Worm (Caenorhabditis elegans) whole organism, mixed stage, embryonic: ENCODE data around the gene elc-2.
A peak's percentile ranks its signal among the peaks of the same experiment; 100 is the strongest.

Experiments
- M03D4.4 ChIP-seq: sonication (generic microtip); optimal IDR thresholded peaks from 2 replicates; lab custom pipeline; 2017; ENCODE audit warnings: mild to moderate bottlenecking, missing genetic modification characterization, missing compliant biosample characterization
- blmp-1 ChIP-seq: fragments of 150-350 bp; optimal IDR thresholded peaks from 2 replicates; lab custom pipeline; 2014; ENCODE audit warnings: missing biosample characterization, missing genetic modification characterization
- ceh-39 ChIP-seq: fragments of 150-350 bp; optimal IDR thresholded peaks from 2 replicates; lab custom pipeline; 2014; ENCODE audit warnings: missing biosample characterization, missing genetic modification characterization
- ceh-43 ChIP-seq: fragments of 200-800 bp; sonication (Bioruptor generic); optimal IDR thresholded peaks from 2 replicates; lab custom pipeline; 2018; ENCODE audit warnings: mild to moderate bottlenecking, missing genetic modification characterization, moderate library complexity, missing compliant biosample characterization
- ceh-83 ChIP-seq: fragments of 200-800 bp; sonication (Bioruptor generic); optimal IDR thresholded peaks from 2 replicates; lab custom pipeline; 2018; ENCODE audit warnings: mild to moderate bottlenecking, missing genetic modification characterization, missing compliant biosample characterization
- ces-1 ChIP-seq: fragments of 150-350 bp; optimal IDR thresholded peaks from 2 replicates; lab custom pipeline; 2014; ENCODE audit warnings: missing biosample characterization, missing genetic modification reagents, missing genetic modification characterization
- cnd-1 ChIP-seq: fragments of 200-800 bp; sonication (Bioruptor generic); optimal IDR thresholded peaks from 2 replicates; lab custom pipeline; 2018; ENCODE audit warnings: mild to moderate bottlenecking, missing genetic modification characterization, missing compliant biosample characterization
- drap-1 ChIP-seq: fragments of 200-800 bp; sonication (Bioruptor generic); optimal IDR thresholded peaks from 3 replicates; lab custom pipeline; 2018; ENCODE audit warnings: mild to moderate bottlenecking, missing genetic modification characterization, missing compliant biosample characterization
- elt-1 ChIP-seq: sonication (generic microtip); optimal IDR thresholded peaks from 2 replicates; lab custom pipeline; 2017; ENCODE audit warnings: missing genetic modification characterization, mild to moderate bottlenecking, missing compliant biosample characterization, antibody characterized with exemption, moderate library complexity, borderline replicate concordance; ENCODE audit not compliant: insufficient read depth
- elt-3 ChIP-seq: fragments of 150-350 bp; optimal IDR thresholded peaks from 2 replicates; lab custom pipeline; 2014; ENCODE audit warnings: missing biosample characterization, missing genetic modification characterization
- flh-1 ChIP-seq: fragments of 200-800 bp; sonication (Bioruptor generic); optimal IDR thresholded peaks from 2 replicates; lab custom pipeline; 2018; ENCODE audit warnings: mild to moderate bottlenecking, missing genetic modification characterization, moderate library complexity, missing compliant biosample characterization
- ham-2 ChIP-seq: fragments of 200-800 bp; sonication (Bioruptor generic); optimal IDR thresholded peaks from 2 replicates; lab custom pipeline; 2018; ENCODE audit warnings: mild to moderate bottlenecking, missing genetic modification characterization, missing compliant biosample characterization
- lin-13 ChIP-seq: fragments of 150-350 bp; optimal IDR thresholded peaks from 2 replicates; lab custom pipeline; 2014; ENCODE audit warnings: missing biosample characterization, missing genetic modification characterization
- lin-32 ChIP-seq: fragments of 200-800 bp; sonication (Bioruptor generic); optimal IDR thresholded peaks from 2 replicates; lab custom pipeline; 2018; ENCODE audit warnings: mild to moderate bottlenecking, missing genetic modification characterization, missing compliant biosample characterization
- lsy-2 ChIP-seq: fragments of 150-350 bp; optimal IDR thresholded peaks from 2 replicates; lab custom pipeline; 2014; ENCODE audit warnings: missing biosample characterization, missing genetic modification characterization
- mab-5 ChIP-seq: fragments of 150-350 bp; optimal IDR thresholded peaks from 2 replicates; lab custom pipeline; 2014; ENCODE audit warnings: missing biosample characterization, missing genetic modification characterization
- mep-1 ChIP-seq: fragments of 150-350 bp; optimal IDR thresholded peaks from 2 replicates; lab custom pipeline; 2017; ENCODE audit warnings: missing biosample characterization, missing genetic modification reagents, missing genetic modification characterization, inconsistent platforms
- mls-2 ChIP-seq: sonication (generic microtip); optimal IDR thresholded peaks from 2 replicates; lab custom pipeline; 2016; ENCODE audit warnings: mild to moderate bottlenecking, missing genetic modification characterization, moderate library complexity, missing compliant biosample characterization
- nhr-12 ChIP-seq: fragments of 150-350 bp; optimal IDR thresholded peaks from 2 replicates; lab custom pipeline; 2014; ENCODE audit warnings: missing biosample characterization, missing genetic modification characterization
- nhr-2 ChIP-seq: fragments of 150-350 bp; optimal IDR thresholded peaks from 2 replicates; lab custom pipeline; 2014; ENCODE audit warnings: missing biosample characterization, missing genetic modification characterization
- nhr-237 ChIP-seq: fragments of 150-350 bp; optimal IDR thresholded peaks from 2 replicates; lab custom pipeline; 2014; ENCODE audit warnings: missing biosample characterization, missing genetic modification characterization
- nhr-28 ChIP-seq: fragments of 150-350 bp; optimal IDR thresholded peaks from 2 replicates; lab custom pipeline; 2014; ENCODE audit warnings: missing biosample characterization, missing genetic modification characterization
- pha-4 ChIP-seq: fragments of 150-350 bp; optimal IDR thresholded peaks from 2 replicates; lab custom pipeline; 2018; ENCODE audit warnings: missing biosample characterization, missing genetic modification reagents, missing genetic modification characterization
- sem-2 ChIP-seq: fragments of 200-800 bp; sonication (Bioruptor generic); optimal IDR thresholded peaks from 2 replicates; lab custom pipeline; 2018; ENCODE audit warnings: mild to moderate bottlenecking, missing genetic modification characterization, missing compliant biosample characterization
- snpc-4 ChIP-seq: fragments of 150-350 bp; optimal IDR thresholded peaks from 2 replicates; lab custom pipeline; 2014; ENCODE audit warnings: missing biosample characterization, missing genetic modification characterization
- sptf-1 ChIP-seq: sonication (generic microtip); optimal IDR thresholded peaks from 2 replicates; lab custom pipeline; 2017; ENCODE audit warnings: mild to moderate bottlenecking, missing genetic modification characterization, moderate library complexity, missing compliant biosample characterization
- tbx-8 ChIP-seq: fragments of 200-800 bp; sonication (Bioruptor generic); optimal IDR thresholded peaks from 2 replicates; lab custom pipeline; 2018; ENCODE audit warnings: mild to moderate bottlenecking, missing genetic modification characterization, moderate library complexity, missing compliant biosample characterization
- unc-39 ChIP-seq: fragments of 150-350 bp; optimal IDR thresholded peaks from 2 replicates; lab custom pipeline; 2014; ENCODE audit warnings: missing biosample characterization, missing genetic modification characterization
- unc-62 ChIP-seq: fragments of 150-350 bp; optimal IDR thresholded peaks from 2 replicates; lab custom pipeline; 2014; ENCODE audit warnings: missing biosample characterization, missing genetic modification reagents, missing genetic modification characterization
- ztf-11 ChIP-seq: fragments of 150-350 bp; optimal IDR thresholded peaks from 2 replicates; lab custom pipeline; 2014; ENCODE audit warnings: missing biosample characterization, missing genetic modification characterization

Gene elc-2

ce11 chrX:1816106-1816505, 38.2 kb upstream of the elc-2 start, which contains the start of gene C14E2.7:
Gene C14E2.7 (plus strand): TSS chrX:1816406.
- no peak for TF ChIP-seq ztf-11 (tag; lab: Kevin White, UChicago)
- TF ChIP-seq tbx-8 = no peak
- TF ChIP-seq ces-1 (GFP tag; lab: Kevin White, UChicago) = no peak
- no peak for TF ChIP-seq pha-4

- TF ChIP-seq nhr-28 (tag; lab: Kevin White, UChicago) (no peak), ces-1 (GFP tag; lab: Kevin White, UChicago) (no peak), lin-13 (no peak), tbx-8 (no peak), ztf-11 (tag; lab: Kevin White, UChicago) (no peak), cnd-1 (no peak), sptf-1 (tag; lab: Kevin White, UChicago) (no peak), nhr-12 (tag; lab: Kevin White, UChicago) (no peak), blmp-1 (no peak), lsy-2 (tag; lab: Kevin White, UChicago) (no peak), M03D4.4 (tag; lab: Kevin White, UChicago) (no peak), mls-2 (no peak)
Observed at ce11 chrX:1811436-1811835, 33.5 kb upstream of the elc-2 start, which contains the start of gene C14E2.3. Gene C14E2.3 (minus strand): TSS chrX:1811536.

- TF ChIP-seq lin-32 (peak; percentile 87), cnd-1 (peak; percentile 94), elt-3 (tag; lab: Kevin White, UChicago) (no peak)
Observed at ce11 chrX:1800980-1801506, 23.2 kb upstream of the elc-2 start, which contains the start of gene C14E2.11. Gene C14E2.11 (plus strand): TSS chrX:1801456.

ce11 chrX:1798543-1798942, 20.7 kb upstream of the elc-2 start:
- TF ChIP-seq lin-13 (no peak), ceh-39 (tag; lab: Kevin White, UChicago) (no peak), nhr-2 (tag; lab: Kevin White, UChicago) (no peak), unc-62 (no peak), nhr-28 (tag; lab: Kevin White, UChicago) (no peak), nhr-237 (tag; lab: Kevin White, UChicago) (no peak), sem-2 (GFP tag; lab: Kevin White, UChicago) (no peak), elt-3 (tag; lab: Kevin White, UChicago) (no peak), elt-1 (tag; lab: Kevin White, UChicago) (no peak), unc-39 (tag; lab: Kevin White, UChicago) (no peak), ceh-43 (GFP tag; lab: Kevin White, UChicago) (no peak)

ce11 chrX:1796067-1796466, 18.2 kb upstream of the elc-2 start:
- TF ChIP-seq mls-2 (no peak), drap-1 (no peak), tbx-8 (no peak), snpc-4 (no peak), elt-3 (tag; lab: Kevin White, UChicago) (no peak), sptf-1 (tag; lab: Kevin White, UChicago) (no peak), flh-1 (GFP tag; lab: Kevin White, UChicago) (no peak), blmp-1 (no peak), ces-1 (GFP tag; lab: Kevin White, UChicago) (no peak), unc-39 (tag; lab: Kevin White, UChicago) (no peak), lsy-2 (tag; lab: Kevin White, UChicago) (no peak), elt-1 (tag; lab: Kevin White, UChicago) (no peak), nhr-2 (tag; lab: Kevin White, UChicago) (no peak), mab-5 (no peak), nhr-28 (tag; lab: Kevin White, UChicago) (no peak), cnd-1 (no peak), mep-1 (tag; lab: Kevin White, UChicago) (no peak), M03D4.4 (tag; lab: Kevin White, UChicago) (no peak), ceh-39 (tag; lab: Kevin White, UChicago) (no peak)

- TF ChIP-seq nhr-2 (tag; lab: Kevin White, UChicago) = no peak
- no peak for TF ChIP-seq blmp-1
- no peak for TF ChIP-seq drap-1
- TF ChIP-seq unc-62 = no peak
- TF ChIP-seq sptf-1 (tag; lab: Kevin White, UChicago) = no peak
- no peak for TF ChIP-seq mep-1 (tag; lab: Kevin White, UChicago)
- no peak for TF ChIP-seq pha-4
- TF ChIP-seq ceh-83 (GFP tag; lab: Kevin White, UChicago) = no peak
- no peak for TF ChIP-seq M03D4.4 (tag; lab: Kevin White, UChicago)
- no peak for TF ChIP-seq cnd-1
- no peak for TF ChIP-seq nhr-12 (tag; lab: Kevin White, UChicago)
- TF ChIP-seq ces-1 (GFP tag; lab: Kevin White, UChicago) = no peak
- no peak for TF ChIP-seq sem-2 (GFP tag; lab: Kevin White, UChicago)
- TF ChIP-seq nhr-28 (tag; lab: Kevin White, UChicago) = no peak
- TF ChIP-seq ham-2 (GFP tag; lab: Kevin White, UChicago) = no peak
- no peak for TF ChIP-seq nhr-237 (tag; lab: Kevin White, UChicago)
- TF ChIP-seq, all 35 proteins: peak for 0
Observed at ce11 chrX:1791095-1791494, 13.2 kb upstream of the elc-2 start.
